Worm (Caenorhabditis elegans): ENCODE results near the gene W02A2.12.

Gene W02A2.12

ce11 chrIV:13334287-13334686 lies 14.3 kb downstream of the W02A2.12 start:
- no peak for TF ChIP-seq hnd-1 (tag; optimal IDR thresholded peaks at IDR 0.05)
- TF ChIP-seq ama-1 (optimal IDR thresholded peaks at IDR 0.05) = no peak
- no peak for TF ChIP-seq aly-1 (tag; optimal IDR thresholded peaks at IDR 0.05)
- no peak for TF ChIP-seq ets-7 (tag; optimal IDR thresholded peaks at IDR 0.05)
- TF ChIP-seq tbx-11 (GFP tag; IDR thresholded peaks at IDR 0.05) = no peak
- no peak for TF ChIP-seq pes-1 (GFP tag; IDR thresholded peaks at IDR 0.05)
- TF ChIP-seq B0310.2 (tag; optimal IDR thresholded peaks at IDR 0.05) = no peak
- TF ChIP-seq ceh-36 (tag; optimal IDR thresholded peaks at IDR 0.05) = no peak
- no peak for TF ChIP-seq sea-1 (GFP tag; conservative IDR thresholded peaks at IDR 0.05)
- TF ChIP-seq tra-4 (tag; optimal IDR thresholded peaks at IDR 0.05) = no peak
- TF ChIP-seq flt-1 (GFP tag; IDR thresholded peaks at IDR 0.05) = no peak
- TF ChIP-seq hmbx-1 (tag; optimal IDR thresholded peaks at IDR 0.05) = no peak
- no peak for TF ChIP-seq tbx-37 (GFP tag; conservative IDR thresholded peaks at IDR 0.05)
- no peak for TF ChIP-seq hmg-4 (GFP tag; optimal IDR thresholded peaks at IDR 0.05)
- no peak for TF ChIP-seq F13C5.2 (tag; optimal IDR thresholded peaks at IDR 0.05)
- TF ChIP-seq ceh-13 (GFP tag; optimal IDR thresholded peaks at IDR 0.05) = no peak
- TF ChIP-seq scrt-1 (GFP tag; IDR thresholded peaks at IDR 0.05) = no peak

ce11 chrIV:13331285-13331684 lies 17.3 kb downstream of the W02A2.12 start, which contains the start of gene pqn-74:
pqn-74 (minus strand) TSS chrIV:13331406.
- no peak for TF ChIP-seq aly-1 (tag; optimal IDR thresholded peaks at IDR 0.05)
- TF ChIP-seq tbx-11 (GFP tag; IDR thresholded peaks at IDR 0.05) = no peak
- no peak for TF ChIP-seq sea-1 (GFP tag; conservative IDR thresholded peaks at IDR 0.05)
- no peak for TF ChIP-seq hmbx-1 (tag; optimal IDR thresholded peaks at IDR 0.05)
- TF ChIP-seq hmg-4 (GFP tag; optimal IDR thresholded peaks at IDR 0.05) = no peak
- TF ChIP-seq ets-7 (tag; optimal IDR thresholded peaks at IDR 0.05) = no peak
- TF ChIP-seq hnd-1 (tag; optimal IDR thresholded peaks at IDR 0.05) = no peak
- no peak for TF ChIP-seq F13C5.2 (tag; optimal IDR thresholded peaks at IDR 0.05)
- TF ChIP-seq ceh-36 (tag; optimal IDR thresholded peaks at IDR 0.05) = no peak
- TF ChIP-seq ceh-13 (GFP tag; optimal IDR thresholded peaks at IDR 0.05) = no peak
- TF ChIP-seq pes-1 (GFP tag; IDR thresholded peaks at IDR 0.05) = no peak
- no peak for TF ChIP-seq B0310.2 (tag; optimal IDR thresholded peaks at IDR 0.05)
- TF ChIP-seq tbx-37 (GFP tag; conservative IDR thresholded peaks at IDR 0.05) = no peak
- no peak for TF ChIP-seq tra-4 (tag; optimal IDR thresholded peaks at IDR 0.05)
- TF ChIP-seq scrt-1 (GFP tag; IDR thresholded peaks at IDR 0.05) = no peak
- no peak for TF ChIP-seq ama-1 (optimal IDR thresholded peaks at IDR 0.05)

ce11 chrIV:13330547-13330946 lies 18.1 kb downstream of the W02A2.12 start:
- TF ChIP-seq ama-1 (optimal IDR thresholded peaks at IDR 0.05) = no peak
- no peak for TF ChIP-seq tbx-37 (GFP tag; conservative IDR thresholded peaks at IDR 0.05)
- no peak for TF ChIP-seq tbx-11 (GFP tag; IDR thresholded peaks at IDR 0.05)
- TF ChIP-seq aly-1 (tag; optimal IDR thresholded peaks at IDR 0.05) = no peak
- TF ChIP-seq tra-4 (tag; optimal IDR thresholded peaks at IDR 0.05) = no peak
- no peak for TF ChIP-seq flt-1 (GFP tag; IDR thresholded peaks at IDR 0.05)
- TF ChIP-seq ceh-36 (tag; optimal IDR thresholded peaks at IDR 0.05) = no peak
- no peak for TF ChIP-seq pes-1 (GFP tag; IDR thresholded peaks at IDR 0.05)
- no peak for TF ChIP-seq scrt-1 (GFP tag; IDR thresholded peaks at IDR 0.05)
- no peak for TF ChIP-seq sea-1 (GFP tag; conservative IDR thresholded peaks at IDR 0.05)
- no peak for TF ChIP-seq ets-7 (tag; optimal IDR thresholded peaks at IDR 0.05)
- TF ChIP-seq F13C5.2 (tag; optimal IDR thresholded peaks at IDR 0.05) = no peak
- no peak for TF ChIP-seq hnd-1 (tag; optimal IDR thresholded peaks at IDR 0.05)
- TF ChIP-seq B0310.2 (tag; optimal IDR thresholded peaks at IDR 0.05) = no peak
- TF ChIP-seq hmg-4 (GFP tag; optimal IDR thresholded peaks at IDR 0.05) = no peak
- no peak for TF ChIP-seq hmbx-1 (tag; optimal IDR thresholded peaks at IDR 0.05)
- no peak for TF ChIP-seq ceh-13 (GFP tag; optimal IDR thresholded peaks at IDR 0.05)

ce11 chrIV:13328059-13328458 lies 20.6 kb downstream of the W02A2.12 start, which contains the start of gene far-6:
far-6 (plus strand) TSS chrIV:13328359.
- TF ChIP-seq flt-1 (GFP tag; IDR thresholded peaks at IDR 0.05) (no peak), ets-7 (tag; optimal IDR thresholded peaks at IDR 0.05) (no peak), tbx-37 (GFP tag; conservative IDR thresholded peaks at IDR 0.05) (no peak), hmbx-1 (tag; optimal IDR thresholded peaks at IDR 0.05) (no peak), scrt-1 (GFP tag; IDR thresholded peaks at IDR 0.05) (no peak), hnd-1 (tag; optimal IDR thresholded peaks at IDR 0.05) (no peak), tbx-11 (GFP tag; IDR thresholded peaks at IDR 0.05) (no peak), hmg-4 (GFP tag; optimal IDR thresholded peaks at IDR 0.05) (no peak), tra-4 (tag; optimal IDR thresholded peaks at IDR 0.05) (no peak), ceh-36 (tag; optimal IDR thresholded peaks at IDR 0.05) (no peak), F13C5.2 (tag; optimal IDR thresholded peaks at IDR 0.05) (no peak), ama-1 (optimal IDR thresholded peaks at IDR 0.05) (no peak), B0310.2 (tag; optimal IDR thresholded peaks at IDR 0.05) (no peak)

ce11 chrIV:13327064-13327463 lies 21.6 kb downstream of the W02A2.12 start:
- TF ChIP-seq ceh-13 (GFP tag; optimal IDR thresholded peaks at IDR 0.05) (no peak), pes-1 (GFP tag; IDR thresholded peaks at IDR 0.05) (no peak), hnd-1 (tag; optimal IDR thresholded peaks at IDR 0.05) (no peak), ceh-36 (tag; optimal IDR thresholded peaks at IDR 0.05) (no peak), hmg-4 (GFP tag; optimal IDR thresholded peaks at IDR 0.05) (no peak), ama-1 (optimal IDR thresholded peaks at IDR 0.05) (no peak), scrt-1 (GFP tag; IDR thresholded peaks at IDR 0.05) (no peak), tbx-11 (GFP tag; IDR thresholded peaks at IDR 0.05) (no peak), flt-1 (GFP tag; IDR thresholded peaks at IDR 0.05) (no peak), aly-1 (tag; optimal IDR thresholded peaks at IDR 0.05) (no peak)

ce11 chrIV:13323823-13324359 lies 24.7 kb downstream of the W02A2.12 start, which contains the start of gene fat-2:
fat-2 (plus strand) TSS chrIV:13323873.
- no peak for TF ChIP-seq ceh-36 (tag; optimal IDR thresholded peaks at IDR 0.05)
- TF ChIP-seq ets-7 (tag; optimal IDR thresholded peaks at IDR 0.05) = no peak
- no peak for TF ChIP-seq F13C5.2 (tag; optimal IDR thresholded peaks at IDR 0.05)
- no peak for TF ChIP-seq aly-1 (tag; optimal IDR thresholded peaks at IDR 0.05)
- TF ChIP-seq sea-1 (GFP tag; conservative IDR thresholded peaks at IDR 0.05) = no peak
- TF ChIP-seq tra-4 (tag; optimal IDR thresholded peaks at IDR 0.05) = no peak
- TF ChIP-seq pes-1 (GFP tag; IDR thresholded peaks at IDR 0.05) = no peak
- TF ChIP-seq ama-1 (optimal IDR thresholded peaks at IDR 0.05) = no peak
- no peak for TF ChIP-seq tbx-11 (GFP tag; IDR thresholded peaks at IDR 0.05)
- TF ChIP-seq hmg-4 (GFP tag; optimal IDR thresholded peaks at IDR 0.05) = no peak
- no peak for TF ChIP-seq flt-1 (GFP tag; IDR thresholded peaks at IDR 0.05)
- TF ChIP-seq tbx-37 (GFP tag; conservative IDR thresholded peaks at IDR 0.05) = no peak
- no peak for TF ChIP-seq ceh-13 (GFP tag; optimal IDR thresholded peaks at IDR 0.05)
- TF ChIP-seq B0310.2 (tag; optimal IDR thresholded peaks at IDR 0.05) = no peak
- TF ChIP-seq hmbx-1 (tag; optimal IDR thresholded peaks at IDR 0.05) = no peak
- TF ChIP-seq hnd-1 (tag; optimal IDR thresholded peaks at IDR 0.05) = no peak
- no peak for TF ChIP-seq scrt-1 (GFP tag; IDR thresholded peaks at IDR 0.05)
